Fruit fly (Drosophila melanogaster) whole organism, embryonic: ENCODE results near the gene CG31882.
A peak's percentile ranks its signal among the peaks of the same experiment; 100 is the strongest.

ENCODE experiments used
- ATbp ChIP-seq: fragments of 200-800 bp; sonication (Bioruptor generic); optimal IDR thresholded peaks from 2 replicates; lab custom pipeline; 2017; ENCODE audit warnings: missing biosample characterization, mild to moderate bottlenecking, missing genetic modification characterization, missing genetic modification reagents
- Abd-B ChIP-seq: fragments of 200-800 bp; sonication (Bioruptor generic); optimal IDR thresholded peaks from 2 replicates; lab custom pipeline; 2018; ENCODE audit warnings: missing biosample characterization, mild to moderate bottlenecking, missing genetic modification characterization, moderate library complexity
- CG10267 ChIP-seq: fragments of 200-800 bp; sonication (Bioruptor generic); optimal IDR thresholded peaks from 2 replicates; lab custom pipeline; 2018; ENCODE audit warnings: missing biosample characterization, mild to moderate bottlenecking, missing genetic modification characterization, moderate library complexity
- CG11504 ChIP-seq: fragments of 200-800 bp; sonication (Bioruptor generic); optimal IDR thresholded peaks from 3 replicates; lab custom pipeline; 2019; ENCODE audit warnings: missing biosample characterization, mild to moderate bottlenecking, missing genetic modification characterization, moderate library complexity
- CG1233 ChIP-seq: fragments of 200-800 bp; sonication (Bioruptor generic); optimal IDR thresholded peaks from 4 replicates; lab custom pipeline; 2018; ENCODE audit warnings: missing biosample characterization, mild to moderate bottlenecking, missing genetic modification characterization
- CG13296 ChIP-seq: fragments of 200-800 bp; sonication (Bioruptor generic); optimal IDR thresholded peaks from 3 replicates; lab custom pipeline; 2018; ENCODE audit warnings: missing biosample characterization, mild to moderate bottlenecking, missing genetic modification characterization
- CG14860 ChIP-seq: fragments of 200-800 bp; sonication (Bioruptor generic); IDR thresholded peaks from 3 replicates; pipeline ENCODE4 v1.3.6; 2022; ENCODE audit warnings: missing biosample characterization, missing genetic modification characterization; ENCODE audit not compliant: partially characterized antibody
- CG15601 ChIP-seq: fragments of 200-800 bp; sonication (Bioruptor generic); optimal IDR thresholded peaks from 3 replicates; lab custom pipeline; 2019; ENCODE audit warnings: missing biosample characterization, mild to moderate bottlenecking, missing genetic modification characterization, moderate library complexity
- CG16813 ChIP-seq: fragments of 200-800 bp; sonication (Bioruptor generic); IDR thresholded peaks from 3 replicates; pipeline ENCODE4 v1.3.6; 2022; ENCODE audit warnings: missing biosample characterization, missing genetic modification characterization; ENCODE audit not compliant: partially characterized antibody
- CG17361 ChIP-seq: fragments of 200-800 bp; sonication (Bioruptor generic); IDR thresholded peaks from 3 replicates; pipeline ENCODE4 v1.3.6; 2022; ENCODE audit warnings: missing biosample characterization, missing genetic modification characterization
- CG18599 ChIP-seq: fragments of 200-800 bp; sonication (Bioruptor generic); optimal IDR thresholded peaks from 3 replicates; lab custom pipeline; 2017; ENCODE audit warnings: missing biosample characterization, missing genetic modification characterization, mild to moderate bottlenecking, moderate library complexity, missing genetic modification reagents
- CG2120 ChIP-seq: fragments of 200-800 bp; sonication (Bioruptor generic); optimal IDR thresholded peaks from 3 replicates; lab custom pipeline; 2016; ENCODE audit warnings: missing biosample characterization, missing genetic modification characterization
- CG2678 ChIP-seq: fragments of 200-800 bp; sonication (Bioruptor generic); optimal IDR thresholded peaks from 3 replicates; lab custom pipeline; 2019; ENCODE audit warnings: missing biosample characterization, mild to moderate bottlenecking, missing genetic modification characterization, moderate library complexity
- CG32772 ChIP-seq: fragments of 200-800 bp; sonication (Bioruptor generic); IDR thresholded peaks from 2 replicates; pipeline ENCODE4 v1.3.6; 2022; ENCODE audit warnings: missing biosample characterization, missing genetic modification characterization
- CG33557 ChIP-seq: fragments of 200-800 bp; sonication (Bioruptor generic); optimal IDR thresholded peaks from 2 replicates; lab custom pipeline; 2019; ENCODE audit warnings: missing biosample characterization, mild to moderate bottlenecking, missing genetic modification characterization, moderate library complexity
- CG4404 ChIP-seq: fragments of 200-800 bp; sonication (Bioruptor generic); IDR thresholded peaks from 2 replicates; pipeline ENCODE4 v1.3.6; 2022; ENCODE audit warnings: missing biosample characterization, missing genetic modification characterization
- CG6272 ChIP-seq: fragments of 200-800 bp; sonication (Bioruptor generic); IDR thresholded peaks from 2 replicates; pipeline ENCODE4 v1.3.6; 2022; ENCODE audit warnings: missing biosample characterization, missing genetic modification characterization
- CG6683 ChIP-seq: fragments of 200-800 bp; sonication (Bioruptor generic); optimal IDR thresholded peaks from 2 replicates; lab custom pipeline; 2017; ENCODE audit warnings: missing biosample characterization, mild to moderate bottlenecking, missing genetic modification characterization, missing genetic modification reagents
- CG7271 ChIP-seq: fragments of 200-800 bp; sonication (Bioruptor generic); optimal IDR thresholded peaks from 2 replicates; lab custom pipeline; 2018; ENCODE audit warnings: missing biosample characterization, mild to moderate bottlenecking, missing genetic modification characterization, moderate library complexity
- CG7556 ChIP-seq: fragments of 200-800 bp; sonication (Bioruptor generic); optimal IDR thresholded peaks from 2 replicates; lab custom pipeline; 2017; ENCODE audit warnings: missing biosample characterization, mild to moderate bottlenecking, missing genetic modification characterization
- CG9727 ChIP-seq: fragments of 200-800 bp; sonication (Bioruptor generic); optimal IDR thresholded peaks from 3 replicates; lab custom pipeline; 2017; ENCODE audit warnings: missing biosample characterization, mild to moderate bottlenecking, missing genetic modification characterization
- CG9932 ChIP-seq: fragments of 200-800 bp; sonication (Bioruptor generic); IDR thresholded peaks from 2 replicates; pipeline ENCODE4 v1.3.6; 2022; ENCODE audit warnings: missing biosample characterization, missing genetic modification characterization
- Dek ChIP-seq: fragments of 200-800 bp; sonication (Bioruptor generic); optimal IDR thresholded peaks from 3 replicates; lab custom pipeline; 2019; ENCODE audit warnings: missing biosample characterization, mild to moderate bottlenecking, missing genetic modification characterization, moderate library complexity
- Dfd ChIP-seq, 2 experiments: fragments of >200 bp; optimal IDR thresholded peaks; 2 replicates each; lab custom pipeline; 2017; ENCODE audit warnings: missing biosample characterization in 2 of 2, missing genetic modification characterization in 2 of 2
- Drgx ChIP-seq: fragments of 200-800 bp; sonication (Bioruptor generic); IDR thresholded peaks from 2 replicates; pipeline ENCODE4 v1.3.6; 2022; ENCODE audit warnings: missing biosample characterization, missing genetic modification characterization
- Hmr ChIP-seq: fragments of 200-800 bp; sonication (Bioruptor generic); optimal IDR thresholded peaks from 3 replicates; lab custom pipeline; 2017; ENCODE audit warnings: mild to moderate bottlenecking, missing biosample characterization, missing genetic modification reagents, missing genetic modification characterization
- Hr39 ChIP-seq: fragments of >200 bp; optimal IDR thresholded peaks from 2 replicates; lab custom pipeline; 2017
- Hsf ChIP-seq: fragments of 200-800 bp; sonication (Bioruptor generic); optimal IDR thresholded peaks from 3 replicates; lab custom pipeline; 2016; ENCODE audit warnings: missing biosample characterization, missing genetic modification characterization
- MTF-1 ChIP-seq: fragments of 200-800 bp; sonication (Bioruptor generic); optimal IDR thresholded peaks from 2 replicates; lab custom pipeline; 2018; ENCODE audit warnings: missing biosample characterization, mild to moderate bottlenecking, missing genetic modification characterization, borderline replicate concordance
- Med ChIP-seq: fragments of 200-800 bp; sonication (Bioruptor generic); peaks from one replicate; lab custom pipeline; 2016; ENCODE audit warnings: missing biosample characterization, missing genetic modification characterization, mild to moderate bottlenecking, inconsistent platforms, moderate library complexity
- PHDP ChIP-seq: fragments of 200-800 bp; sonication (Bioruptor generic); optimal IDR thresholded peaks from 3 replicates; lab custom pipeline; 2018; ENCODE audit warnings: missing biosample characterization, mild to moderate bottlenecking, missing genetic modification characterization, moderate library complexity
- Poxn ChIP-seq: fragments of 200-800 bp; sonication (Bioruptor generic); IDR thresholded peaks from 2 replicates; pipeline ENCODE4 v1.3.6; 2022; ENCODE audit warnings: missing biosample characterization, missing genetic modification characterization
- Ptx1 ChIP-seq: fragments of 200-800 bp; sonication (Bioruptor generic); IDR thresholded peaks from 2 replicates; pipeline ENCODE4 v1.3.6; 2022; ENCODE audit warnings: missing biosample characterization, missing genetic modification characterization
- Rfx ChIP-seq: fragments of 200-800 bp; sonication (Bioruptor generic); IDR thresholded peaks from 2 replicates; pipeline ENCODE4 v1.3.6; 2022; ENCODE audit warnings: missing biosample characterization, missing genetic modification characterization
- ase ChIP-seq: fragments of 200-800 bp; sonication (Bioruptor generic); IDR thresholded peaks from 3 replicates; pipeline ENCODE4 v1.3.6; 2022; ENCODE audit warnings: missing biosample characterization, missing genetic modification characterization
- chif ChIP-seq, 2 experiments: fragments of 200-800 bp; sonication (Bioruptor generic); optimal IDR thresholded peaks; 3 replicates each; lab custom pipeline; 2016; ENCODE audit warnings: missing biosample characterization in 2 of 2, missing genetic modification characterization in 2 of 2
- cwo ChIP-seq: fragments of 200-800 bp; sonication (Bioruptor generic); optimal IDR thresholded peaks from 3 replicates; lab custom pipeline; 2017; ENCODE audit warnings: missing biosample characterization, missing genetic modification characterization, mild to moderate bottlenecking, moderate library complexity, missing genetic modification reagents
- esg ChIP-seq: fragments of 200-800 bp; sonication (Bioruptor generic); conservative IDR thresholded peaks from 2 replicates; pipeline ENCODE4 v1.3.6; 2022; ENCODE audit warnings: missing biosample characterization, missing genetic modification characterization
- gcm ChIP-seq: fragments of 200-800 bp; sonication (Bioruptor generic); optimal IDR thresholded peaks from 2 replicates; lab custom pipeline; 2019; ENCODE audit warnings: missing biosample characterization, mild to moderate bottlenecking, missing genetic modification characterization, moderate library complexity
- grau ChIP-seq: fragments of 200-800 bp; optimal IDR thresholded peaks from 3 replicates; lab custom pipeline; 2019; ENCODE audit warnings: missing biosample characterization, mild to moderate bottlenecking, missing genetic modification characterization, moderate library complexity
- gt ChIP-seq: fragments of 200-800 bp; sonication (Bioruptor generic); IDR thresholded peaks from 2 replicates; pipeline ENCODE4 v1.3.6; 2022; ENCODE audit warnings: missing biosample characterization, missing genetic modification characterization
- inv ChIP-seq: fragments of 200-800 bp; sonication (Bioruptor generic); IDR thresholded peaks from 2 replicates; pipeline ENCODE4 v1.3.6; 2022; ENCODE audit warnings: missing biosample characterization, missing genetic modification characterization; ENCODE audit not compliant: partially characterized antibody
- lab ChIP-seq: fragments of 200-800 bp; sonication (Bioruptor generic); optimal IDR thresholded peaks from 3 replicates; lab custom pipeline; 2017; ENCODE audit warnings: missing biosample characterization, missing genetic modification characterization, mild to moderate bottlenecking, moderate library complexity, missing genetic modification reagents
- nmo ChIP-seq: fragments of 200-800 bp; sonication (Bioruptor generic); optimal IDR thresholded peaks from 2 replicates; lab custom pipeline; 2018; ENCODE audit warnings: missing biosample characterization, mild to moderate bottlenecking, missing genetic modification characterization, moderate library complexity
- pb ChIP-seq: fragments of 200-800 bp; sonication (Bioruptor generic); optimal IDR thresholded peaks from 3 replicates; lab custom pipeline; 2016; ENCODE audit warnings: missing biosample characterization, missing genetic modification characterization
- pum ChIP-seq: fragments of 200-800 bp; sonication (Bioruptor generic); optimal IDR thresholded peaks from 2 replicates; lab custom pipeline; 2016; ENCODE audit warnings: missing biosample characterization, missing genetic modification characterization
- row ChIP-seq: fragments of 200-800 bp; sonication (Bioruptor generic); IDR thresholded peaks from 3 replicates; pipeline ENCODE4 v1.3.6; 2022; ENCODE audit warnings: missing biosample characterization, missing genetic modification characterization
- stc ChIP-seq: fragments of 200-800 bp; sonication (Bioruptor generic); IDR thresholded peaks from 2 replicates; pipeline ENCODE4 v1.3.6; 2022; ENCODE audit warnings: missing biosample characterization, missing genetic modification characterization
- tio ChIP-seq: fragments of 200-800 bp; sonication (Bioruptor generic); optimal IDR thresholded peaks from 2 replicates; lab custom pipeline; 2017; ENCODE audit warnings: missing biosample characterization, missing genetic modification characterization, inconsistent platforms
- ttk ChIP-seq: fragments of 200-800 bp; sonication (Bioruptor generic); IDR thresholded peaks from 2 replicates; pipeline ENCODE4 v2.1.2; 2022; ENCODE audit warnings: missing biosample characterization, missing genetic modification characterization
- twi ChIP-seq: fragments of 200-800 bp; optimal IDR thresholded peaks from 2 replicates; lab custom pipeline; 2019; ENCODE audit warnings: missing biosample characterization, mild to moderate bottlenecking, missing genetic modification characterization, moderate library complexity

Gene CG31882

dm6 chr2L:9669354-9669753 is 44.3 kb upstream of the CG31882 start (continued):
- TF ChIP-seq pum (no peak), Drgx (GFP tag; lab: Robert Waterston, UW) (peak; percentile 92), nmo (GFP tag; lab: Kevin White, UChicago) (peak; percentile 7), inv (GFP tag; lab: Robert Waterston, UW) (no peak), PHDP (tag; lab: Kevin White, UChicago) (peak; percentile 5), Hsf (no peak), CG4404 (no peak), ttk (0 out of 2 replicates have a peak, but pooled peaks have one; percentile 13), gt (no peak), CG16813 (GFP tag; lab: Robert Waterston, UW) (no peak), CG17361 (GFP tag; lab: Robert Waterston, UW) (0 out of 3 replicates have a peak, but pooled peaks have one; percentile 35), pb (no peak), CG14860 (no peak), CG33557 (GFP tag; lab: Kevin White, UChicago) (no peak), gcm (GFP tag; lab: Kevin White, UChicago) (no peak), lab (GFP tag; lab: Kevin White, UChicago) (peak; percentile 50)

DNA sequence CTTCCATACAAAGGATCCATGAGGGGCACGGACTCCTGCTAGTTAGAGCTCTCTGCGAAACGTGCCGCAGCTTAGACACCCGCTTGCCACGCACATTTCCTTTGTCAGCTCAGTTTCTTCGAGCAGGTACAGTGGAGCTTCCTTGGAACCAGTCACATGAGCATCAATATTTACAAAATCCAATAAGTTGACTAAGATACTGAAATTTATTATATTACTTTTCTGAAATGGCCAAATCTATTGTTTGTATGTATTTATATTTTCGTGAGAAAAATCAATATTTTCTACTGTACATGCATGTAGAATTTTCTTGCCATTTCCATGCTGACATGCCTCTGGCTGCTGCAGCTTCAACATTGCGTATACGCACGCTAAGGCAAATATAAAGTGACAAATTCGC is 37.9 kb upstream of the CG31882 start:
- TF ChIP-seq Med (GFP tag; lab: Kevin White, UChicago) (peak; percentile 34), cwo (GFP tag; lab: Kevin White, UChicago) (peak; percentile 8), CG9932 (GFP tag; lab: Robert Waterston, UW) (peak; percentile 43; the same call in 1 of the 2 replicates), Poxn (GFP tag; lab: Robert Waterston, UW) (no peak), CG6272 (GFP tag; lab: Robert Waterston, UW) (no peak), CG10267 (tag; lab: Kevin White, UChicago) (no peak), twi (tag; lab: Kevin White, UChicago) (no peak), Dfd (GFP tag; optimal IDR thresholded peaks at IDR 0.05; lab: Kevin White, UChicago) (no peak), Hr39 (lab: Kevin White, UChicago) (no peak), CG13296 (no peak), CG9727 (no peak), chif (GFP tag; optimal IDR thresholded peaks at IDR 0.05; lab: Kevin White, UChicago) (no peak), CG7556 (GFP tag; lab: Kevin White, UChicago) (peak; percentile 5), Rfx (GFP tag; lab: Robert Waterston, UW) (peak; percentile 13; the same call in 1 of the 2 replicates), grau (peak; percentile 46), ATbp (GFP tag; lab: Kevin White, UChicago) (no peak), CG6683 (GFP tag; lab: Kevin White, UChicago) (no peak), CG7271 (no peak), CG18599 (GFP tag; lab: Kevin White, UChicago) (peak; percentile 60), Dek (no peak), MTF-1 (GFP tag; lab: Kevin White, UChicago) (no peak), row (GFP tag; lab: Robert Waterston, UW) (0 out of 3 replicates have a peak, but pooled peaks have one; percentile 11), CG2120 (GFP tag; lab: Kevin White, UChicago) (peak; percentile 20), Hmr (GFP tag; lab: Kevin White, UChicago) (no peak), tio (GFP tag; lab: Kevin White, UChicago) (no peak), esg (GFP tag; lab: Robert Waterston, UW) (no peak), stc (GFP tag; lab: Robert Waterston, UW) (no peak), CG15601 (tag; lab: Kevin White, UChicago) (no peak), Abd-B (GFP tag; lab: Kevin White, UChicago) (no peak), CG11504 (tag; lab: Kevin White, UChicago) (peak; percentile 16), CG2678 (tag; lab: Kevin White, UChicago) (peak; percentile 7), CG32772 (GFP tag; lab: Robert Waterston, UW) (no peak), ase (no peak), lab (GFP tag; lab: Kevin White, UChicago) (peak; percentile 52), Ptx1 (no peak), CG1233 (GFP tag; lab: Kevin White, UChicago) (no peak)
